Worm (Caenorhabditis elegans) whole organism, young adult: ENCODE results near the gene fbxa-13.

Experiments used
- egl-44 ChIP-seq: fragments of 200-800 bp; sonication (Bioruptor generic); IDR thresholded peaks from 2 replicates; pipeline ENCODE4 v1.3.6; 2022; ENCODE audit warnings: missing genetic modification reagents, missing genetic modification characterization, missing compliant biosample characterization
- lin-26 ChIP-seq: fragments of 200-800 bp; sonication (Bioruptor generic); IDR thresholded peaks from 2 replicates; pipeline ENCODE4 v1.3.6; 2022; ENCODE audit warnings: missing genetic modification reagents, missing genetic modification characterization, missing compliant biosample characterization
- unc-130 ChIP-seq: sonication (generic microtip); optimal IDR thresholded peaks from 2 replicates; lab custom pipeline; 2016; ENCODE audit warnings: missing genetic modification reagents, missing genetic modification characterization, missing compliant biosample characterization

- TF ChIP-seq egl-44 (no peak), unc-130 (no peak), lin-26 (GFP tag; lab: Robert Waterston, UW) (no peak)
Observed at ce11 chrIII:1713991-1714611, 8.4 kb upstream of the fbxa-13 start.
